Fruit fly (Drosophila melanogaster) whole organism, embryonic: Measurements from ENCODE around the gene unc-13.
A peak's percentile ranks its signal among the peaks of the same experiment; 100 is the strongest.

Experiments used
- Bdp1 ChIP-seq: fragments of 200-800 bp; sonication (Bioruptor generic); optimal IDR thresholded peaks from 3 replicates; lab custom pipeline; 2016; ENCODE audit warnings: missing biosample characterization, missing genetic modification characterization
- CG10274 ChIP-seq: fragments of 200-800 bp; sonication (Bioruptor generic); optimal IDR thresholded peaks from 3 replicates; lab custom pipeline; 2017; ENCODE audit warnings: missing biosample characterization, mild to moderate bottlenecking, missing genetic modification characterization
- CG10366 ChIP-seq: fragments of 200-800 bp; sonication (Bioruptor generic); IDR thresholded peaks from 2 replicates; pipeline ENCODE4 v1.3.6; 2022; ENCODE audit warnings: missing biosample characterization, missing genetic modification characterization
- CG12071 ChIP-seq: fragments of 200-800 bp; sonication (Bioruptor generic); optimal IDR thresholded peaks from 3 replicates; lab custom pipeline; 2018; ENCODE audit warnings: missing biosample characterization, mild to moderate bottlenecking, missing genetic modification characterization
- CG1233 ChIP-seq: fragments of 200-800 bp; sonication (Bioruptor generic); optimal IDR thresholded peaks from 4 replicates; lab custom pipeline; 2018; ENCODE audit warnings: missing biosample characterization, mild to moderate bottlenecking, missing genetic modification characterization
- CG12769 ChIP-seq: fragments of 200-800 bp; sonication (Bioruptor generic); optimal IDR thresholded peaks from 2 replicates; lab custom pipeline; 2019; ENCODE audit warnings: missing biosample characterization, mild to moderate bottlenecking, missing genetic modification characterization, moderate library complexity
- CG14667 ChIP-seq: fragments of 200-800 bp; sonication (Bioruptor generic); IDR thresholded peaks from 2 replicates; pipeline ENCODE4 v1.3.6; 2022; ENCODE audit warnings: missing biosample characterization, missing genetic modification characterization
- CG15601 ChIP-seq: fragments of 200-800 bp; sonication (Bioruptor generic); optimal IDR thresholded peaks from 3 replicates; lab custom pipeline; 2019; ENCODE audit warnings: missing biosample characterization, mild to moderate bottlenecking, missing genetic modification characterization, moderate library complexity
- CG17385 ChIP-seq: fragments of 200-800 bp; sonication (Bioruptor generic); optimal IDR thresholded peaks from 3 replicates; lab custom pipeline; 2018; ENCODE audit warnings: missing biosample characterization, mild to moderate bottlenecking, missing genetic modification characterization
- CG17568 ChIP-seq: fragments of 200-800 bp; sonication (Bioruptor generic); optimal IDR thresholded peaks from 2 replicates; lab custom pipeline; 2018; ENCODE audit warnings: missing biosample characterization, mild to moderate bottlenecking, missing genetic modification characterization, moderate library complexity
- CG17802 ChIP-seq: fragments of 200-800 bp; sonication (Bioruptor generic); optimal IDR thresholded peaks from 2 replicates; lab custom pipeline; 2018; ENCODE audit warnings: missing biosample characterization, mild to moderate bottlenecking, missing genetic modification characterization, moderate library complexity
- CG2202 ChIP-seq: fragments of 200-800 bp; sonication (Bioruptor generic); optimal IDR thresholded peaks from 2 replicates; lab custom pipeline; 2018; ENCODE audit warnings: missing biosample characterization, mild to moderate bottlenecking, missing genetic modification characterization
- CG33213 ChIP-seq: fragments of 200-800 bp; sonication (Bioruptor generic); optimal IDR thresholded peaks from 3 replicates; lab custom pipeline; 2016; ENCODE audit warnings: missing biosample characterization, missing genetic modification characterization
- CG33557 ChIP-seq: fragments of 200-800 bp; sonication (Bioruptor generic); optimal IDR thresholded peaks from 2 replicates; lab custom pipeline; 2019; ENCODE audit warnings: missing biosample characterization, mild to moderate bottlenecking, missing genetic modification characterization, moderate library complexity
- CG3838 ChIP-seq: fragments of 200-800 bp; sonication (Bioruptor generic); optimal IDR thresholded peaks from 3 replicates; lab custom pipeline; 2016; ENCODE audit warnings: missing biosample characterization, missing genetic modification characterization
- CG3847 ChIP-seq: fragments of 200-800 bp; sonication (Bioruptor generic); IDR thresholded peaks from 2 replicates; pipeline ENCODE4 v1.3.6; 2022; ENCODE audit warnings: missing biosample characterization, missing genetic modification characterization
- CG4707 ChIP-seq: fragments of 200-800 bp; sonication (Bioruptor generic); optimal IDR thresholded peaks from 2 replicates; lab custom pipeline; 2018; ENCODE audit warnings: missing biosample characterization, mild to moderate bottlenecking, missing genetic modification characterization, moderate library complexity
- CG5245 ChIP-seq: fragments of 200-800 bp; sonication (Bioruptor generic); optimal IDR thresholded peaks from 3 replicates; lab custom pipeline; 2016; ENCODE audit warnings: missing biosample characterization, missing genetic modification characterization
- CG6765 ChIP-seq: fragments of 200-800 bp; sonication (Bioruptor generic); optimal IDR thresholded peaks from 3 replicates; lab custom pipeline; 2017; ENCODE audit warnings: missing biosample characterization, mild to moderate bottlenecking, missing genetic modification characterization
- CG8359 ChIP-seq: fragments of 200-800 bp; sonication (Bioruptor generic); optimal IDR thresholded peaks from 2 replicates; lab custom pipeline; 2017; ENCODE audit warnings: missing biosample characterization, mild to moderate bottlenecking, missing genetic modification characterization, borderline replicate concordance
- CG8944 ChIP-seq: fragments of 200-800 bp; sonication (Bioruptor generic); optimal IDR thresholded peaks from 3 replicates; lab custom pipeline; 2016; ENCODE audit warnings: missing biosample characterization, missing genetic modification characterization
- CTCF ChIP-seq: fragments of 200-800 bp; sonication (Bioruptor generic); optimal IDR thresholded peaks from 2 replicates; lab custom pipeline; 2017; ENCODE audit warnings: missing biosample characterization, mild to moderate bottlenecking, missing genetic modification characterization, moderate library complexity
- D ChIP-seq, 2 experiments: fragments of 200-800 bp in 1 of 2; fragments of >200 bp in 1 of 2; sonication (Bioruptor generic) in 1 of 2; optimal IDR thresholded peaks; 2 replicates in 1 of 2; 3 replicates in 1 of 2; lab custom pipeline; 2017; ENCODE audit warnings: mild to moderate bottlenecking in 1 of 2, missing biosample characterization in 1 of 2, missing genetic modification characterization in 1 of 2, missing genetic modification reagents in 1 of 2
- D19B ChIP-seq: fragments of 200-800 bp; sonication (Bioruptor generic); optimal IDR thresholded peaks from 2 replicates; lab custom pipeline; 2017; ENCODE audit warnings: missing biosample characterization, mild to moderate bottlenecking, missing genetic modification characterization
- Doc2 ChIP-seq: fragments of 200-800 bp; sonication (Bioruptor generic); IDR thresholded peaks from 2 replicates; pipeline ENCODE4 v1.3.6; 2022; ENCODE audit warnings: missing biosample characterization, missing genetic modification characterization
- Eip74EF ChIP-seq, 2 experiments: fragments of 200-800 bp in 1 of 2; fragments of >200 bp in 1 of 2; sonication (Bioruptor generic) in 1 of 2; optimal IDR thresholded peaks; 2 replicates each; lab custom pipeline; 2017 to 2019; ENCODE audit warnings: missing biosample characterization in 2 of 2, missing genetic modification characterization in 2 of 2, mild to moderate bottlenecking in 1 of 2, moderate library complexity in 1 of 2
- Ets97D ChIP-seq: fragments of 200-800 bp; sonication (Bioruptor generic); optimal IDR thresholded peaks from 3 replicates; lab custom pipeline; 2016; ENCODE audit warnings: missing biosample characterization, missing genetic modification characterization
- Hey ChIP-seq: fragments of 200-800 bp; sonication (Bioruptor generic); optimal IDR thresholded peaks from 3 replicates; lab custom pipeline; 2018; ENCODE audit warnings: missing biosample characterization, mild to moderate bottlenecking, missing genetic modification characterization
- Kr ChIP-seq: fragments of 200-800 bp; sonication (Bioruptor generic); optimal IDR thresholded peaks from 2 replicates; lab custom pipeline; 2017; ENCODE audit warnings: missing biosample characterization, mild to moderate bottlenecking, missing genetic modification characterization
- MTF-1 ChIP-seq: fragments of 200-800 bp; sonication (Bioruptor generic); optimal IDR thresholded peaks from 2 replicates; lab custom pipeline; 2018; ENCODE audit warnings: missing biosample characterization, mild to moderate bottlenecking, missing genetic modification characterization, borderline replicate concordance
- Mrtf ChIP-seq: fragments of 200-800 bp; sonication (Bioruptor generic); IDR thresholded peaks from 3 replicates; pipeline ENCODE4 v1.3.6; 2022; ENCODE audit warnings: missing biosample characterization, missing genetic modification characterization
- Nf-YB ChIP-seq: fragments of 200-800 bp; sonication (Bioruptor generic); optimal IDR thresholded peaks from 3 replicates; lab custom pipeline; 2019; ENCODE audit warnings: missing biosample characterization, mild to moderate bottlenecking, missing genetic modification characterization, moderate library complexity
- Sin3A ChIP-seq: fragments of >200 bp; optimal IDR thresholded peaks from 2 replicates; lab custom pipeline; 2018
- Sry-δ ChIP-seq: fragments of 200-800 bp; sonication (Bioruptor generic); optimal IDR thresholded peaks from 2 replicates; lab custom pipeline; 2016; ENCODE audit warnings: missing biosample characterization, missing genetic modification characterization
- bab2 ChIP-seq: fragments of 200-800 bp; sonication (Bioruptor generic); optimal IDR thresholded peaks from 2 replicates; lab custom pipeline; 2016; ENCODE audit warnings: missing biosample characterization, missing genetic modification characterization
- bbx ChIP-seq: fragments of 200-800 bp; sonication (Bioruptor generic); IDR thresholded peaks from 2 replicates; pipeline ENCODE4 v1.3.6; 2022; ENCODE audit warnings: missing biosample characterization, missing genetic modification characterization; ENCODE audit not compliant: partially characterized antibody
- ci ChIP-seq: fragments of 200-800 bp; sonication (Bioruptor generic); IDR thresholded peaks from 3 replicates; pipeline ENCODE4 v1.3.6; 2022; ENCODE audit warnings: missing biosample characterization, missing genetic modification characterization
- croc ChIP-seq: fragments of 200-800 bp; sonication (Bioruptor generic); conservative IDR thresholded peaks from 3 replicates; pipeline ENCODE4 v1.3.6; 2022; ENCODE audit warnings: missing biosample characterization, missing genetic modification characterization
- dan ChIP-seq: fragments of 200-800 bp; sonication (Bioruptor generic); IDR thresholded peaks from 2 replicates; pipeline ENCODE4 v1.3.6; 2022; ENCODE audit warnings: missing biosample characterization, missing genetic modification characterization
- dmrt99B ChIP-seq: fragments of 200-800 bp; sonication (Bioruptor generic); optimal IDR thresholded peaks from 2 replicates; lab custom pipeline; 2018; ENCODE audit warnings: missing biosample characterization, mild to moderate bottlenecking, missing genetic modification characterization, moderate library complexity
- dysf ChIP-seq: fragments of 200-800 bp; sonication (Bioruptor generic); IDR thresholded peaks from 3 replicates; pipeline ENCODE4 v1.3.6; 2022; ENCODE audit warnings: missing biosample characterization, missing genetic modification characterization
- eve ChIP-seq, 2 experiments: fragments of >200 bp; optimal IDR thresholded peaks; 2 replicates each; lab custom pipeline; 2017; ENCODE audit warnings: missing biosample characterization in 2 of 2, missing genetic modification characterization in 2 of 2
- jing ChIP-seq: fragments of 200-800 bp; sonication (Bioruptor generic); optimal IDR thresholded peaks from 2 replicates; lab custom pipeline; 2018; ENCODE audit warnings: missing biosample characterization, mild to moderate bottlenecking, missing genetic modification characterization
- phol ChIP-seq: fragments of 200-800 bp; sonication (Bioruptor generic); optimal IDR thresholded peaks from 3 replicates; lab custom pipeline; 2018; ENCODE audit warnings: missing biosample characterization, mild to moderate bottlenecking, missing genetic modification characterization, moderate library complexity
- pros ChIP-seq: fragments of 200-800 bp; sonication (Bioruptor generic); optimal IDR thresholded peaks from 3 replicates; lab custom pipeline; 2019; ENCODE audit warnings: missing biosample characterization, mild to moderate bottlenecking, missing genetic modification characterization, moderate library complexity
- row ChIP-seq: fragments of 200-800 bp; sonication (Bioruptor generic); IDR thresholded peaks from 3 replicates; pipeline ENCODE4 v1.3.6; 2022; ENCODE audit warnings: missing biosample characterization, missing genetic modification characterization
- schlank ChIP-seq: fragments of 200-800 bp; sonication (Bioruptor generic); optimal IDR thresholded peaks from 2 replicates; lab custom pipeline; 2018; ENCODE audit warnings: missing biosample characterization, mild to moderate bottlenecking, missing genetic modification characterization
- sens ChIP-seq: fragments of 200-800 bp; sonication (Bioruptor generic); peaks from one replicate; lab custom pipeline; 2016; ENCODE audit warnings: missing biosample characterization, missing genetic modification characterization
- unpg ChIP-seq: fragments of 200-800 bp; sonication (Bioruptor generic); optimal IDR thresholded peaks from 3 replicates; lab custom pipeline; 2018; ENCODE audit warnings: missing biosample characterization, mild to moderate bottlenecking, missing genetic modification characterization, moderate library complexity
- vnd ChIP-seq: fragments of 200-800 bp; sonication (Bioruptor generic); IDR thresholded peaks from 3 replicates; pipeline ENCODE4 v1.3.6; 2022; ENCODE audit warnings: missing biosample characterization, missing genetic modification characterization; ENCODE audit not compliant: partially characterized antibody
- yki ChIP-seq: fragments of >200 bp; optimal IDR thresholded peaks from 3 replicates; lab custom pipeline; 2018

unc-13 gene

DNA sequence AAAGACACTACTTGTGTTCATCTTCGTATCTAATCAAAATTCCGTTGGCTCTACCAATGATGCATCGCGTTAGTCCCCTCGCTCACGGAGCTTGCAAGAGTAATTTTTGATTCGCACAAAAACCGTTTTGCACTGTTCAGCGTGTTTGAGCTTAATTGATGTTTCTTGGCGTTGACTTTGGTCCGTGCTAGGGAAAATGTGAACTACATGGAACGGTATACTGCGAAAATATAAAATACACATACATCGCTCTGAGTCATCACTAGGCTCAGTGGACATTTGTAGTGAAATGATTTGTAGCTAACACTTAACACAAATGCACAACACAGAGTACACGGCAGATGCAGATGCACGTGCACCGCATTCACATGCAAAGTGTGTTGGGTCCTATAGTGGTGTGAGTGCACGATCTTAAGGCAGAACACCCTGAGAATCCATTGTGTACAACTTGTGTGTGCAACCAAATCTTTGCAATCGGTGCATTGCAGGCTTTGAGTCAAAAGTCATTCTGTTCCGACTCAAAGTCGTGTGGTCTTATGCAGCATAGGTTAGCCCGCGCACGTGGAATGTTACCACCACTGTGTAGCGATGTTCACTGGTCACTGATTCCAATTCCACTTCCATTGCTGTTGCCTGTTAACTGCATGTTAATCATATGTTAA is 78.2 kb downstream of the unc-13 start, which contains the start of gene Sox102F (continued):
- TF ChIP-seq CG14667 (GFP tag; lab: Robert Waterston, UW): no peak
- TF ChIP-seq dan (GFP tag; lab: Robert Waterston, UW): no peak
- TF ChIP-seq CG33557 (GFP tag; lab: Kevin White, UChicago): peak; percentile 2
- TF ChIP-seq Mrtf (GFP tag; lab: Robert Waterston, UW): no peak
- no peak for TF ChIP-seq Bdp1 (GFP tag; lab: Kevin White, UChicago)
- TF ChIP-seq CG12769 (tag; lab: Kevin White, UChicago): no peak
- no peak for TF ChIP-seq CG2202
- no peak for TF ChIP-seq CG33213 (GFP tag; lab: Kevin White, UChicago)
- TF ChIP-seq CG4707: no peak
- TF ChIP-seq CG5245 (GFP tag; lab: Kevin White, UChicago): no peak
- no peak for TF ChIP-seq unpg (GFP tag; lab: Kevin White, UChicago)
- peak; percentile 59; the same call in 1 of the 2 replicates for TF ChIP-seq bbx (GFP tag; lab: Robert Waterston, UW)
- no peak for TF ChIP-seq row (GFP tag; lab: Robert Waterston, UW)
- no peak for TF ChIP-seq Ets97D
- no peak for TF ChIP-seq schlank
- no peak for TF ChIP-seq Sry-δ (GFP tag; lab: Kevin White, UChicago)
- TF ChIP-seq Nf-YB (GFP tag; lab: Kevin White, UChicago): no peak
- no peak for TF ChIP-seq CTCF (GFP tag; lab: Kevin White, UChicago)
- TF ChIP-seq CG17568 (GFP tag; lab: Kevin White, UChicago): no peak
- TF ChIP-seq jing (GFP tag; lab: Kevin White, UChicago): peak; percentile 7
- no peak for TF ChIP-seq CG1233 (GFP tag; lab: Kevin White, UChicago)
- no peak for TF ChIP-seq CG8359
- TF ChIP-seq CG10366 (GFP tag; lab: Robert Waterston, UW): no peak
- no peak for TF ChIP-seq ci (GFP tag; lab: Robert Waterston, UW)
- no peak for TF ChIP-seq D (optimal IDR thresholded peaks at IDR 0.05; lab: Kevin White, UChicago)
- no peak for TF ChIP-seq D (GFP tag; optimal IDR thresholded peaks at IDR 0.05; lab: Kevin White, UChicago)
- no peak for TF ChIP-seq phol (tag; lab: Kevin White, UChicago)
- TF ChIP-seq dysf (GFP tag; lab: Robert Waterston, UW): no peak
- TF ChIP-seq croc: no peak
- no peak for TF ChIP-seq CG8944 (GFP tag; lab: Kevin White, UChicago)
- TF ChIP-seq CG6765 (GFP tag; lab: Kevin White, UChicago): no peak
- no peak for TF ChIP-seq Kr (GFP tag; lab: Kevin White, UChicago)
- TF ChIP-seq MTF-1: no peak
- TF ChIP-seq vnd (GFP tag; lab: Robert Waterston, UW): peak; percentile 30; the same call in 1 of the 3 replicates
- TF ChIP-seq CG15601 (tag; lab: Kevin White, UChicago): no peak
- TF ChIP-seq Sin3A: no peak
- TF ChIP-seq yki (lab: Kevin White, UChicago): no peak
- TF ChIP-seq CG10274 (GFP tag; lab: Kevin White, UChicago): no peak
- no peak for TF ChIP-seq Hey (tag; lab: Kevin White, UChicago)
- TF ChIP-seq CG17385 (GFP tag; lab: Kevin White, UChicago): no peak
- no peak for TF ChIP-seq CG3838 (GFP tag; lab: Kevin White, UChicago)
- TF ChIP-seq CG17802 (tag; lab: Kevin White, UChicago): no peak
- TF ChIP-seq CG12071 (GFP tag; lab: Kevin White, UChicago): no peak
- TF ChIP-seq Doc2 (GFP tag; lab: Robert Waterston, UW): no peak
- TF ChIP-seq eve (GFP tag; optimal IDR thresholded peaks at IDR 0.05; lab: Kevin White, UChicago): peak in 1 of 2 experiments; percentile 54
- TF ChIP-seq sens (GFP tag; lab: Kevin White, UChicago): peak; percentile 51
- TF ChIP-seq Eip74EF (GFP tag; optimal IDR thresholded peaks at IDR 0.05; lab: Kevin White, UChicago): no peak
- TF ChIP-seq CG3847 (GFP tag; lab: Robert Waterston, UW): no peak
- no peak for TF ChIP-seq bab2 (GFP tag; lab: Kevin White, UChicago)
- TF ChIP-seq dmrt99B (tag; lab: Kevin White, UChicago): no peak
- TF ChIP-seq pros (GFP tag; lab: Kevin White, UChicago): peak; percentile 50
- TF ChIP-seq D19B (GFP tag; lab: Kevin White, UChicago): no peak
